Worm (Caenorhabditis elegans) whole organism, young adult: ENCODE results near the gene C06E4.5.

Source experiments
- F22D6.2 ChIP-seq: sonication (generic microtip); optimal IDR thresholded peaks from 2 replicates; lab custom pipeline; 2016; ENCODE audit warnings: mild to moderate bottlenecking, missing genetic modification characterization, missing compliant biosample characterization
- ama-1 ChIP-seq, 3 experiments: fragments of 150-350 bp in 1 of 3; sonication (generic microtip) in 2 of 3; optimal IDR thresholded peaks; 2 replicates each; lab custom pipeline; 2014 to 2018; ENCODE audit warnings: missing biosample characterization in 2 of 3, missing genetic modification characterization in 2 of 3, missing genetic modification reagents in 2 of 3
- athp-1 ChIP-seq: sonication (generic microtip); optimal IDR thresholded peaks from 2 replicates; lab custom pipeline; 2017; ENCODE audit warnings: mild to moderate bottlenecking, missing genetic modification characterization, missing compliant biosample characterization
- egl-18 ChIP-seq: fragments of 200-800 bp; sonication (Bioruptor generic); IDR thresholded peaks from 2 replicates; pipeline ENCODE4 v1.3.6; 2022; ENCODE audit warnings: missing genetic modification reagents, missing genetic modification characterization, missing compliant biosample characterization
- egl-44 ChIP-seq: fragments of 200-800 bp; sonication (Bioruptor generic); IDR thresholded peaks from 2 replicates; pipeline ENCODE4 v1.3.6; 2022; ENCODE audit warnings: missing genetic modification reagents, missing genetic modification characterization, missing compliant biosample characterization
- hrde-1 ChIP-seq: sonication (generic microtip); optimal IDR thresholded peaks from 2 replicates; lab custom pipeline; 2016; ENCODE audit warnings: missing genetic modification characterization, mild to moderate bottlenecking, missing compliant biosample characterization, moderate library complexity, missing genotype, missing genetic modification reagents, borderline replicate concordance
- lsl-1 ChIP-seq: fragments of 200-800 bp; sonication (Bioruptor generic); optimal IDR thresholded peaks from 2 replicates; lab custom pipeline; 2018; ENCODE audit warnings: mild to moderate bottlenecking, missing genetic modification characterization, moderate library complexity, missing compliant biosample characterization
- mes-4 ChIP-seq: sonication (generic microtip); optimal IDR thresholded peaks from 2 replicates; lab custom pipeline; 2016; ENCODE audit warnings: missing genotype, missing genetic modification characterization, missing compliant biosample characterization
- nhr-179 ChIP-seq: sonication (generic microtip); optimal IDR thresholded peaks from 2 replicates; lab custom pipeline; 2016; ENCODE audit warnings: mild to moderate bottlenecking, missing genetic modification characterization, missing compliant biosample characterization
- unc-62 ChIP-seq: fragments of 150-350 bp; optimal IDR thresholded peaks from 2 replicates; lab custom pipeline; 2014; ENCODE audit warnings: missing biosample characterization, missing genetic modification reagents, missing genetic modification characterization
- ztf-22 ChIP-seq: fragments of 200-800 bp; sonication (Bioruptor generic); optimal IDR thresholded peaks from 2 replicates; lab custom pipeline; 2018; ENCODE audit warnings: mild to moderate bottlenecking, missing genetic modification characterization, moderate library complexity, missing compliant biosample characterization

DNA sequence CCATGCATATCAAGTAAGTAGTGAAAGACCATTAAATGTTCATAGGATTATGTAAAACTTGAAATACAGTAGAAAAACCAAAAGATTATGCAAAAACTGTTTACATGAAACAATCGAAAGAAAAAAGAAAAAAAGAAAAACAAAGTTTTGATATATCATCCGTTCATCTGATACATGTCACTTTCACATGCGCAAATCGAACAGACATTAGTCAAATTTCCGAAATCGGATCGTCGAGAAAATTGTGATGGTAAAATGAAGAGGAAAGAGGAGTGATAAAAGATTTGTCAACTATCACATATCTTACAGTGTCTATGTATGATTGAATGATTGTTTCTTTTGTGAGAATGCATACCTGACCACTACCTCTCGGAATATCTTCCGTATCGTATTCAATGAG lies 45.8 kb upstream of the C06E4.5 start:
- no peak for TF ChIP-seq athp-1 (tag; lab: Kevin White, UChicago)
- TF ChIP-seq mes-4 (tag; lab: Kevin White, UChicago), result no peak
- TF ChIP-seq lsl-1 (GFP tag; lab: Kevin White, UChicago), result no peak
- no peak for TF ChIP-seq F22D6.2 (tag; lab: Kevin White, UChicago)
- no peak for TF ChIP-seq ztf-22 (GFP tag; lab: Kevin White, UChicago)
- no peak for TF ChIP-seq hrde-1 (tag; lab: Kevin White, UChicago)
- no peak for TF ChIP-seq nhr-179 (tag; lab: Kevin White, UChicago)
- no peak for TF ChIP-seq ama-1 (optimal IDR thresholded peaks at IDR 0.05; lab: Kevin White, UChicago)
- TF ChIP-seq ama-1 (GFP tag; optimal IDR thresholded peaks at IDR 0.05; lab: Kevin White, UChicago), result no peak
- no peak for TF ChIP-seq egl-18 (GFP tag; lab: Robert Waterston, UW)
- no peak for TF ChIP-seq unc-62 (GFP tag; lab: Kevin White, UChicago)
- no peak for TF ChIP-seq egl-44 (GFP tag; lab: Robert Waterston, UW)
